Fruit fly (Drosophila melanogaster) whole organism, embryonic: ENCODE results near the gene CG10477.

Source experiments
- Adf1 ChIP-seq: fragments of 200-800 bp; sonication (Bioruptor generic); IDR thresholded peaks from 2 replicates; pipeline ENCODE4 v1.3.6; 2022; ENCODE audit warnings: missing biosample characterization, missing genetic modification characterization
- Antp ChIP-seq: fragments of 200-800 bp; sonication (Bioruptor generic); optimal IDR thresholded peaks from 3 replicates; lab custom pipeline; 2016; ENCODE audit warnings: missing biosample characterization, missing genetic modification characterization
- Awh ChIP-seq: fragments of 200-800 bp; sonication (Bioruptor generic); IDR thresholded peaks from 2 replicates; pipeline ENCODE4, ENCODE4 v1.3.6; 2022; ENCODE audit warnings: missing biosample characterization, missing genetic modification characterization
- Bdp1 ChIP-seq: fragments of 200-800 bp; sonication (Bioruptor generic); optimal IDR thresholded peaks from 3 replicates; lab custom pipeline; 2016; ENCODE audit warnings: missing biosample characterization, missing genetic modification characterization
- CG10543 ChIP-seq: fragments of 200-800 bp; sonication (Bioruptor generic); optimal IDR thresholded peaks from 3 replicates; lab custom pipeline; 2017; ENCODE audit warnings: missing biosample characterization, mild to moderate bottlenecking, missing genetic modification characterization, moderate library complexity
- CG11085 ChIP-seq: fragments of 200-800 bp; sonication (Bioruptor generic); IDR thresholded peaks from 2 replicates; pipeline ENCODE4 v1.3.6; 2022; ENCODE audit warnings: missing biosample characterization, missing genetic modification characterization
- CG11504 ChIP-seq: fragments of 200-800 bp; sonication (Bioruptor generic); optimal IDR thresholded peaks from 3 replicates; lab custom pipeline; 2019; ENCODE audit warnings: missing biosample characterization, mild to moderate bottlenecking, missing genetic modification characterization, moderate library complexity
- CG12155 ChIP-seq: fragments of 200-800 bp; sonication (Bioruptor generic); optimal IDR thresholded peaks from 3 replicates; lab custom pipeline; 2016; ENCODE audit warnings: missing biosample characterization, missing genetic modification characterization
- CG15514 ChIP-seq: fragments of 200-800 bp; sonication (Bioruptor generic); optimal IDR thresholded peaks from 3 replicates; lab custom pipeline; 2017; ENCODE audit warnings: missing biosample characterization, missing genetic modification characterization, mild to moderate bottlenecking, moderate library complexity, missing genetic modification reagents
- CG1603 ChIP-seq: fragments of 200-800 bp; sonication (Bioruptor generic); optimal IDR thresholded peaks from 2 replicates; lab custom pipeline; 2019; ENCODE audit warnings: missing biosample characterization, mild to moderate bottlenecking, missing genetic modification characterization, moderate library complexity
- CG16863 ChIP-seq: fragments of 200-800 bp; sonication (Bioruptor generic); optimal IDR thresholded peaks from 3 replicates; lab custom pipeline; 2016; ENCODE audit warnings: missing biosample characterization, missing genetic modification characterization
- CG30403 ChIP-seq: fragments of 200-800 bp; sonication (Bioruptor generic); optimal IDR thresholded peaks from 3 replicates; lab custom pipeline; 2016; ENCODE audit warnings: missing biosample characterization, missing genetic modification characterization
- CG34422 ChIP-seq: fragments of 200-800 bp; sonication (Bioruptor generic); IDR thresholded peaks from 3 replicates; pipeline ENCODE4 v1.3.6; 2022; ENCODE audit warnings: missing biosample characterization, missing genetic modification characterization
- CG3726 ChIP-seq: fragments of 200-800 bp; sonication (Bioruptor generic); IDR thresholded peaks from 3 replicates; pipeline ENCODE4, ENCODE4 v1.3.6; 2022; ENCODE audit warnings: missing biosample characterization, missing genetic modification characterization
- CG4360 ChIP-seq: fragments of 200-800 bp; sonication (Bioruptor generic); IDR thresholded peaks from 2 replicates; pipeline ENCODE4 v1.3.6; 2022; ENCODE audit warnings: missing biosample characterization, missing genetic modification characterization
- CG4820 ChIP-seq: fragments of 200-800 bp; sonication (Bioruptor generic); optimal IDR thresholded peaks from 3 replicates; lab custom pipeline; 2016; ENCODE audit warnings: missing biosample characterization, missing genetic modification characterization
- CG7372 ChIP-seq: fragments of 200-800 bp; sonication (Bioruptor generic); IDR thresholded peaks from 2 replicates; pipeline ENCODE4 v1.3.6; 2022; ENCODE audit warnings: missing biosample characterization, missing genetic modification characterization
- CG7745 ChIP-seq: fragments of 200-800 bp; sonication (Bioruptor generic); optimal IDR thresholded peaks from 2 replicates; lab custom pipeline; 2018; ENCODE audit warnings: missing biosample characterization, mild to moderate bottlenecking, missing genetic modification characterization, moderate library complexity
- Camta ChIP-seq: fragments of 200-800 bp; sonication (Bioruptor generic); optimal IDR thresholded peaks from 2 replicates; lab custom pipeline; 2016; ENCODE audit warnings: missing biosample characterization, missing genetic modification characterization
- CoRest ChIP-seq: fragments of 200-800 bp; sonication (Bioruptor generic); optimal IDR thresholded peaks from 3 replicates; lab custom pipeline; 2018; ENCODE audit warnings: missing biosample characterization, mild to moderate bottlenecking, missing genetic modification characterization, moderate library complexity
- CrebB ChIP-seq: fragments of 200-800 bp; sonication (Bioruptor generic); optimal IDR thresholded peaks from 3 replicates; lab custom pipeline; 2018; ENCODE audit warnings: missing biosample characterization, mild to moderate bottlenecking, missing genetic modification characterization
- Dp ChIP-seq: fragments of 200-800 bp; sonication (Bioruptor generic); optimal IDR thresholded peaks from 2 replicates; lab custom pipeline; 2018; ENCODE audit warnings: missing biosample characterization, mild to moderate bottlenecking, missing genetic modification characterization, moderate library complexity
- Ets65A ChIP-seq: fragments of 200-800 bp; sonication (Bioruptor generic); peaks from one replicate; lab custom pipeline; 2016; ENCODE audit warnings: missing biosample characterization, missing genetic modification characterization
- Gsc ChIP-seq: fragments of 200-800 bp; sonication (Bioruptor generic); IDR thresholded peaks from 2 replicates; pipeline ENCODE4 v1.3.6; 2022; ENCODE audit warnings: missing biosample characterization, missing genetic modification characterization
- HLH54F ChIP-seq: fragments of 200-800 bp; sonication (Bioruptor generic); optimal IDR thresholded peaks from 3 replicates; lab custom pipeline; 2016; ENCODE audit warnings: missing biosample characterization, missing genetic modification characterization
- Jarid2 ChIP-seq: fragments of 200-800 bp; sonication (Bioruptor generic); optimal IDR thresholded peaks from 3 replicates; lab custom pipeline; 2017; ENCODE audit warnings: mild to moderate bottlenecking, missing biosample characterization, missing genetic modification reagents, missing genetic modification characterization
- Lim3 ChIP-seq: fragments of 200-800 bp; sonication (Bioruptor generic); IDR thresholded peaks from 2 replicates; pipeline ENCODE4 v1.3.6; 2022; ENCODE audit warnings: missing biosample characterization, missing genetic modification characterization
- MESR4 ChIP-seq: fragments of 200-800 bp; sonication (Bioruptor generic); optimal IDR thresholded peaks from 2 replicates; lab custom pipeline; 2018; ENCODE audit warnings: missing biosample characterization, mild to moderate bottlenecking, missing genetic modification characterization, moderate library complexity
- Rx ChIP-seq: fragments of 200-800 bp; sonication (Bioruptor generic); IDR thresholded peaks from 2 replicates; pipeline ENCODE4 v1.3.6; 2022; ENCODE audit warnings: missing biosample characterization, missing genetic modification characterization
- Scr ChIP-seq: fragments of 200-800 bp; sonication (Bioruptor generic); IDR thresholded peaks from 2 replicates; pipeline ENCODE4 v1.3.6; 2022; ENCODE audit warnings: missing biosample characterization, missing genetic modification characterization; ENCODE audit not compliant: partially characterized antibody
- Xrp1 ChIP-seq: fragments of 200-800 bp; sonication (Bioruptor generic); IDR thresholded peaks from 2 replicates; pipeline ENCODE4 v1.3.6; 2022; ENCODE audit warnings: missing biosample characterization, missing genetic modification characterization
- chif ChIP-seq, 2 experiments: fragments of 200-800 bp; sonication (Bioruptor generic); optimal IDR thresholded peaks; 3 replicates each; lab custom pipeline; 2016; ENCODE audit warnings: missing biosample characterization in 2 of 2, missing genetic modification characterization in 2 of 2
- chn ChIP-seq: fragments of 200-800 bp; sonication (Bioruptor generic); optimal IDR thresholded peaks from 2 replicates; lab custom pipeline; 2016; ENCODE audit warnings: missing biosample characterization, missing genetic modification characterization
- disco-r ChIP-seq: fragments of 200-800 bp; sonication (Bioruptor generic); optimal IDR thresholded peaks from 2 replicates; lab custom pipeline; 2016; ENCODE audit warnings: missing biosample characterization, missing genetic modification characterization
- eve ChIP-seq, 2 experiments: fragments of >200 bp; optimal IDR thresholded peaks; 2 replicates each; lab custom pipeline; 2017; ENCODE audit warnings: missing biosample characterization in 2 of 2, missing genetic modification characterization in 2 of 2
- gsb-n ChIP-seq: fragments of 200-800 bp; sonication (Bioruptor generic); optimal IDR thresholded peaks from 3 replicates; lab custom pipeline; 2018; ENCODE audit warnings: missing biosample characterization, mild to moderate bottlenecking, missing genetic modification characterization
- hb ChIP-seq: fragments of 200-800 bp; sonication (Bioruptor generic); IDR thresholded peaks from 3 replicates; pipeline ENCODE4 v1.3.6; 2022; ENCODE audit warnings: missing biosample characterization, missing genetic modification characterization; ENCODE audit not compliant: partially characterized antibody
- ken ChIP-seq: fragments of 200-800 bp; sonication (Bioruptor generic); IDR thresholded peaks from 3 replicates; pipeline ENCODE4 v1.3.6; 2022; ENCODE audit warnings: missing biosample characterization, missing genetic modification characterization
- knrl ChIP-seq: fragments of 200-800 bp; sonication (Bioruptor generic); IDR thresholded peaks from 3 replicates; pipeline ENCODE4 v1.3.6; 2022; ENCODE audit warnings: missing biosample characterization, missing genetic modification characterization; ENCODE audit not compliant: partially characterized antibody
- lov ChIP-seq, 2 experiments: fragments of 200-800 bp in 1 of 2; fragments of >200 bp in 1 of 2; sonication (Bioruptor generic) in 1 of 2; IDR thresholded peaks in 1 of 2; optimal IDR thresholded peaks in 1 of 2; 2 replicates in 1 of 2; 3 replicates in 1 of 2; pipeline versions ENCODE4 v1.3.6 to Lab custom; 2017 to 2022; ENCODE audit warnings: missing biosample characterization in 1 of 2, missing genetic modification characterization in 1 of 2
- luna ChIP-seq: fragments of 200-800 bp; sonication (Bioruptor generic); optimal IDR thresholded peaks from 2 replicates; lab custom pipeline; 2016; ENCODE audit warnings: missing biosample characterization, missing genetic modification characterization
- nmo ChIP-seq: fragments of 200-800 bp; sonication (Bioruptor generic); optimal IDR thresholded peaks from 2 replicates; lab custom pipeline; 2018; ENCODE audit warnings: missing biosample characterization, mild to moderate bottlenecking, missing genetic modification characterization, moderate library complexity
- pita ChIP-seq: fragments of 200-800 bp; sonication (Bioruptor generic); optimal IDR thresholded peaks from 2 replicates; lab custom pipeline; 2017; ENCODE audit warnings: missing biosample characterization, mild to moderate bottlenecking, missing genetic modification characterization
- pum ChIP-seq: fragments of 200-800 bp; sonication (Bioruptor generic); optimal IDR thresholded peaks from 2 replicates; lab custom pipeline; 2016; ENCODE audit warnings: missing biosample characterization, missing genetic modification characterization
- salm ChIP-seq: fragments of 200-800 bp; sonication (Bioruptor generic); optimal IDR thresholded peaks from 2 replicates; lab custom pipeline; 2018; ENCODE audit warnings: missing biosample characterization, mild to moderate bottlenecking, missing genetic modification characterization
- sisA ChIP-seq: fragments of 200-800 bp; sonication (Bioruptor generic); IDR thresholded peaks from 2 replicates; pipeline ENCODE4 v1.3.6; 2022; ENCODE audit warnings: missing biosample characterization, missing genetic modification characterization
- tll ChIP-seq, 2 experiments: fragments of 200-800 bp in 1 of 2; fragments of >200 bp in 1 of 2; sonication (Bioruptor generic) in 1 of 2; optimal IDR thresholded peaks; 2 replicates each; lab custom pipeline; 2017 to 2019; ENCODE audit warnings: missing biosample characterization in 2 of 2, missing genetic modification characterization in 2 of 2, mild to moderate bottlenecking in 1 of 2, moderate library complexity in 1 of 2
- toy ChIP-seq: fragments of 200-800 bp; sonication (Bioruptor generic); IDR thresholded peaks from 2 replicates; pipeline ENCODE4 v1.3.6; 2022; ENCODE audit warnings: missing biosample characterization, missing genetic modification characterization
- usp ChIP-seq: fragments of >200 bp; optimal IDR thresholded peaks from 2 replicates; lab custom pipeline; 2017; ENCODE audit warnings: missing biosample characterization, missing genetic modification characterization
- zf30C ChIP-seq: fragments of 200-800 bp; sonication (Bioruptor generic); optimal IDR thresholded peaks from 3 replicates; lab custom pipeline; 2018; ENCODE audit warnings: missing biosample characterization, mild to moderate bottlenecking, missing genetic modification characterization

The CG10477 gene

dm6 chr3L:5988675-5989074, 45.7 kb downstream of the CG10477 start (continued):
- TF ChIP-seq salm (tag; lab: Kevin White, UChicago): no peak
- no peak for TF ChIP-seq Adf1
- TF ChIP-seq CG4360 (GFP tag; lab: Robert Waterston, UW): peak; percentile 23; the same call in 1 of the 2 replicates
- no peak for TF ChIP-seq lov (optimal IDR thresholded peaks at IDR 0.05; lab: Kevin White, UChicago)
- peak; percentile 79; the same call in 1 of the 3 replicates for TF ChIP-seq lov (GFP tag; IDR thresholded peaks at IDR 0.05; lab: Robert Waterston, UW)
- TF ChIP-seq usp (GFP tag; lab: Kevin White, UChicago): no peak
- TF ChIP-seq zf30C (GFP tag; lab: Kevin White, UChicago): peak; percentile 56
- no peak for TF ChIP-seq CG11085 (GFP tag; lab: Robert Waterston, UW)
- TF ChIP-seq luna: no peak
- peak; percentile 31 for TF ChIP-seq Jarid2 (GFP tag; lab: Kevin White, UChicago)
- peak; percentile 47 for TF ChIP-seq nmo (GFP tag; lab: Kevin White, UChicago)
- peak; percentile 88 for TF ChIP-seq Xrp1 (GFP tag; lab: Robert Waterston, UW)
- TF ChIP-seq CG3726 (GFP tag; lab: Robert Waterston, UW): peak; percentile 70; the same call in 2 of the 3 replicates
- peak; percentile 75 for TF ChIP-seq CG4820 (GFP tag; lab: Kevin White, UChicago)
- peak; percentile 73; the same call in 2 of the 3 replicates for TF ChIP-seq CG34422 (GFP tag; lab: Robert Waterston, UW)
- no peak for TF ChIP-seq toy
- no peak for TF ChIP-seq CG15514 (GFP tag; lab: Kevin White, UChicago)
- TF ChIP-seq Antp: no peak
- no peak for TF ChIP-seq CG12155 (GFP tag; lab: Kevin White, UChicago)
- no peak for TF ChIP-seq CG7372 (GFP tag; lab: Robert Waterston, UW)
- TF ChIP-seq chif (GFP tag; optimal IDR thresholded peaks at IDR 0.05; lab: Kevin White, UChicago): peak; percentile 31 to 60
- no peak for TF ChIP-seq hb (GFP tag; lab: Robert Waterston, UW)
- TF ChIP-seq CG7745 (tag; lab: Kevin White, UChicago): no peak
- TF ChIP-seq Scr: no peak
- TF ChIP-seq disco-r (GFP tag; lab: Kevin White, UChicago): no peak
- no peak for TF ChIP-seq knrl (GFP tag; lab: Robert Waterston, UW)
- peak; percentile 87 for TF ChIP-seq Ets65A (GFP tag; lab: Kevin White, UChicago)
- peak; percentile 56; the same call in 1 of the 2 replicates for TF ChIP-seq Rx (GFP tag; lab: Robert Waterston, UW)
- peak; percentile 44; the same call in 1 of the 2 replicates for TF ChIP-seq Gsc (GFP tag; lab: Robert Waterston, UW)
- TF ChIP-seq sisA: peak; percentile 79
- peak; percentile 61 for TF ChIP-seq CG11504 (tag; lab: Kevin White, UChicago)
- TF ChIP-seq CG10543 (GFP tag; lab: Kevin White, UChicago): no peak
- TF ChIP-seq chn (GFP tag; lab: Kevin White, UChicago): peak; percentile 20
- no peak for TF ChIP-seq Dp (GFP tag; lab: Kevin White, UChicago)
- TF ChIP-seq ken (GFP tag; lab: Robert Waterston, UW): 0 out of 3 replicates have a peak, but pooled peaks have one; percentile 23
- peak; percentile 11 for TF ChIP-seq CG30403 (GFP tag; lab: Kevin White, UChicago)
- peak in 1 of 2 experiments; percentile 77 for TF ChIP-seq eve (GFP tag; optimal IDR thresholded peaks at IDR 0.05; lab: Kevin White, UChicago)
- TF ChIP-seq CG1603 (tag; lab: Kevin White, UChicago): peak; percentile 57
- TF ChIP-seq CrebB (tag; lab: Kevin White, UChicago): no peak
- no peak for TF ChIP-seq Bdp1 (GFP tag; lab: Kevin White, UChicago)
- peak; percentile 34 for TF ChIP-seq Camta (GFP tag; lab: Kevin White, UChicago)
- peak; percentile 68; the same call in 1 of the 2 replicates for TF ChIP-seq Awh (GFP tag; lab: Robert Waterston, UW)
- peak; percentile 14 for TF ChIP-seq CoRest
- TF ChIP-seq tll (GFP tag; optimal IDR thresholded peaks at IDR 0.05; lab: Kevin White, UChicago): no peak
- TF ChIP-seq Lim3 (GFP tag; lab: Robert Waterston, UW): 0 out of 2 replicates have a peak, but pooled peaks have one; percentile 9
- no peak for TF ChIP-seq CG16863 (GFP tag; lab: Kevin White, UChicago)
- TF ChIP-seq gsb-n (tag; lab: Kevin White, UChicago): peak; percentile 13
- TF ChIP-seq HLH54F (GFP tag; lab: Kevin White, UChicago): no peak
- no peak for TF ChIP-seq pita
- peak; percentile 32 for TF ChIP-seq pum (GFP tag; lab: Kevin White, UChicago)
- TF ChIP-seq MESR4 (GFP tag; lab: Kevin White, UChicago): no peak
